Worm (Caenorhabditis elegans): ENCODE measurements around the gene abt-1.

DNA sequence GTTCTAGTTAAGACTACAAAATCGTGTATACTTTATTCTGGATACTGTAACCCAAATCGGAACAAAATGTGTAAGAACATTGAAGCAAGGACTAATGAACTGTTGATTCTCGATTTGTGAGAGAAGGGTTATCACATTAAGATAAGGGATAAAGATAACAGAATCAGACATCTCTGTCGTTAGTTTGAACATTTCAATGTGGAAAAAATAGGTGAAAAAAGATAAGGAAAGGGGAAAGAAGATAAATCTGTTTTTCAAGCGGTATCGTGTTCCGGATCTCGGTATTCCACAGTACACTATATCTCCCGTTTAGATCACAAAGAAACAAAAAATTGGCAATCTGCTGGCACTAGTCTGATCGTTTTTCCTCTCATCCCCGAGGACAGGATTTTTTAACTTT, 46.4 kb upstream of the abt-1 start:
- TF ChIP-seq unc-62 (GFP tag; optimal IDR thresholded peaks at IDR 0.05) (no peak), ztf-11 (tag; optimal IDR thresholded peaks at IDR 0.05) (no peak), snpc-4 (tag; optimal IDR thresholded peaks at IDR 0.05) (no peak), elt-3 (tag; optimal IDR thresholded peaks at IDR 0.05) (no peak), lin-13 (GFP tag; optimal IDR thresholded peaks at IDR 0.05) (no peak)
